Fruit fly (Drosophila melanogaster): ENCODE data around the gene CG7567.
A peak's percentile ranks its signal among the peaks of the same experiment; 100 is the strongest.

dm6 chr3R:29538436-29538835 lies 49.5 kb downstream of the CG7567 start:
- TF ChIP-seq Myc (optimal IDR thresholded peaks at IDR 0.05) (no peak), CG32264 (GFP tag; optimal IDR thresholded peaks at IDR 0.05) (peak; percentile 21), Vsx2 (GFP tag; optimal IDR thresholded peaks at IDR 0.05; ENCODE audit: partially characterized antibody) (no peak), Abd-B (GFP tag; optimal IDR thresholded peaks at IDR 0.05) (no peak)
